Fruit fly (Drosophila melanogaster) whole organism, embryonic: ENCODE results near the gene BtbVII.
A peak's percentile ranks its signal among the peaks of the same experiment; 100 is the strongest.

ENCODE experiments used
- Adf1 ChIP-seq: fragments of 200-800 bp; sonication (Bioruptor generic); IDR thresholded peaks from 2 replicates; pipeline ENCODE4 v1.3.6; 2022; ENCODE audit warnings: missing biosample characterization, missing genetic modification characterization
- Bgb ChIP-seq: fragments of 200-800 bp; sonication (Bioruptor generic); IDR thresholded peaks from 2 replicates; pipeline ENCODE4 v1.3.6; 2022; ENCODE audit warnings: missing biosample characterization, missing genetic modification characterization; ENCODE audit not compliant: partially characterized antibody
- CG10543 ChIP-seq: fragments of 200-800 bp; sonication (Bioruptor generic); optimal IDR thresholded peaks from 3 replicates; lab custom pipeline; 2017; ENCODE audit warnings: missing biosample characterization, mild to moderate bottlenecking, missing genetic modification characterization, moderate library complexity
- CG11456 ChIP-seq: fragments of 200-800 bp; sonication (Bioruptor generic); IDR thresholded peaks from 3 replicates; pipeline ENCODE4 v1.3.6; 2022; ENCODE audit warnings: missing biosample characterization, missing genetic modification characterization
- CG12104 ChIP-seq: fragments of 200-800 bp; sonication (Bioruptor generic); optimal IDR thresholded peaks from 3 replicates; lab custom pipeline; 2016; ENCODE audit warnings: missing biosample characterization, missing genetic modification characterization
- CG12299 ChIP-seq: fragments of 200-800 bp; sonication (Bioruptor generic); optimal IDR thresholded peaks from 2 replicates; lab custom pipeline; 2018; ENCODE audit warnings: missing biosample characterization, mild to moderate bottlenecking, missing genetic modification characterization
- CG12391 ChIP-seq: fragments of 200-800 bp; sonication (Bioruptor generic); optimal IDR thresholded peaks from 3 replicates; lab custom pipeline; 2018; ENCODE audit warnings: missing biosample characterization, mild to moderate bottlenecking, missing genetic modification characterization, moderate library complexity
- CG13287 ChIP-seq: fragments of 200-800 bp; sonication (Bioruptor generic); IDR thresholded peaks from 2 replicates; pipeline ENCODE4 v1.3.6; 2022; ENCODE audit warnings: missing biosample characterization, missing genetic modification characterization; ENCODE audit not compliant: partially characterized antibody
- CG13424 ChIP-seq: fragments of 200-800 bp; sonication (Bioruptor generic); optimal IDR thresholded peaks from 2 replicates; lab custom pipeline; 2019; ENCODE audit warnings: missing biosample characterization, mild to moderate bottlenecking, missing genetic modification characterization, moderate library complexity
- CG14050 ChIP-seq: fragments of 200-800 bp; sonication (Bioruptor generic); IDR thresholded peaks from 3 replicates; pipeline ENCODE4 v1.3.6; 2022; ENCODE audit warnings: missing biosample characterization, missing genetic modification characterization
- CG17328 ChIP-seq: fragments of 200-800 bp; sonication (Bioruptor generic); IDR thresholded peaks from 2 replicates; pipeline ENCODE4 v1.3.6; 2022; ENCODE audit warnings: missing biosample characterization, missing genetic modification characterization
- CG17829 ChIP-seq: fragments of 200-800 bp; optimal IDR thresholded peaks from 2 replicates; lab custom pipeline; 2019; ENCODE audit warnings: missing biosample characterization, mild to moderate bottlenecking, missing genetic modification characterization, moderate library complexity
- CG18764 ChIP-seq: fragments of 200-800 bp; sonication (Bioruptor generic); optimal IDR thresholded peaks from 3 replicates; lab custom pipeline; 2016; ENCODE audit warnings: missing biosample characterization, missing genetic modification characterization
- CG2199 ChIP-seq: fragments of 200-800 bp; sonication (Bioruptor generic); IDR thresholded peaks from 3 replicates; pipeline ENCODE4 v1.3.6; 2022; ENCODE audit warnings: missing biosample characterization, missing genetic modification characterization
- CG2875 ChIP-seq: fragments of 200-800 bp; sonication (Bioruptor generic); optimal IDR thresholded peaks from 2 replicates; lab custom pipeline; 2017; ENCODE audit warnings: missing biosample characterization, mild to moderate bottlenecking, missing genetic modification characterization, missing genetic modification reagents
- CG4282 ChIP-seq: fragments of 200-800 bp; sonication (Bioruptor generic); optimal IDR thresholded peaks from 2 replicates; lab custom pipeline; 2016; ENCODE audit warnings: missing biosample characterization, missing genetic modification characterization
- CG6272 ChIP-seq: fragments of 200-800 bp; sonication (Bioruptor generic); IDR thresholded peaks from 2 replicates; pipeline ENCODE4 v1.3.6; 2022; ENCODE audit warnings: missing biosample characterization, missing genetic modification characterization
- CG7556 ChIP-seq: fragments of 200-800 bp; sonication (Bioruptor generic); optimal IDR thresholded peaks from 2 replicates; lab custom pipeline; 2017; ENCODE audit warnings: missing biosample characterization, mild to moderate bottlenecking, missing genetic modification characterization
- CG7786 ChIP-seq: fragments of 200-800 bp; sonication (Bioruptor generic); optimal IDR thresholded peaks from 2 replicates; lab custom pipeline; 2016; ENCODE audit warnings: missing biosample characterization, missing genetic modification characterization
- CG8359 ChIP-seq: fragments of 200-800 bp; sonication (Bioruptor generic); optimal IDR thresholded peaks from 2 replicates; lab custom pipeline; 2017; ENCODE audit warnings: missing biosample characterization, mild to moderate bottlenecking, missing genetic modification characterization, borderline replicate concordance
- CG8388 ChIP-seq: fragments of 200-800 bp; sonication (Bioruptor generic); optimal IDR thresholded peaks from 2 replicates; lab custom pipeline; 2019; ENCODE audit warnings: missing biosample characterization, mild to moderate bottlenecking, missing genetic modification characterization, moderate library complexity
- Fer1 ChIP-seq: fragments of 200-800 bp; sonication (Bioruptor generic); optimal IDR thresholded peaks from 2 replicates; lab custom pipeline; 2017; ENCODE audit warnings: missing biosample characterization, mild to moderate bottlenecking, missing genetic modification characterization
- Gsc ChIP-seq: fragments of 200-800 bp; sonication (Bioruptor generic); IDR thresholded peaks from 2 replicates; pipeline ENCODE4 v1.3.6; 2022; ENCODE audit warnings: missing biosample characterization, missing genetic modification characterization
- HHEX ChIP-seq: fragments of 200-800 bp; sonication (Bioruptor generic); optimal IDR thresholded peaks from 3 replicates; lab custom pipeline; 2017; ENCODE audit warnings: missing biosample characterization, mild to moderate bottlenecking, missing genetic modification characterization, missing genetic modification reagents
- HLH4C ChIP-seq: fragments of 200-800 bp; sonication (Bioruptor generic); IDR thresholded peaks from 3 replicates; pipeline ENCODE4 v1.3.6; 2022; ENCODE audit warnings: missing biosample characterization, missing genetic modification characterization; ENCODE audit not compliant: partially characterized antibody
- Myb ChIP-seq: fragments of 200-800 bp; sonication (Bioruptor generic); optimal IDR thresholded peaks from 2 replicates; lab custom pipeline; 2016; ENCODE audit warnings: missing biosample characterization, missing genetic modification characterization
- NK7.1 ChIP-seq: fragments of 200-800 bp; sonication (Bioruptor generic); optimal IDR thresholded peaks from 3 replicates; lab custom pipeline; 2016; ENCODE audit warnings: missing biosample characterization, missing genetic modification characterization
- Neu2 ChIP-seq: fragments of 200-800 bp; sonication (Bioruptor generic); optimal IDR thresholded peaks from 3 replicates; lab custom pipeline; 2016; ENCODE audit warnings: missing biosample characterization, missing genetic modification characterization, borderline replicate concordance
- Sox102F ChIP-seq: fragments of 200-800 bp; sonication (Bioruptor generic); optimal IDR thresholded peaks from 2 replicates; lab custom pipeline; 2018; ENCODE audit warnings: missing biosample characterization, mild to moderate bottlenecking, missing genetic modification characterization, moderate library complexity
- YL-1 ChIP-seq: fragments of 200-800 bp; sonication (Bioruptor generic); optimal IDR thresholded peaks from 3 replicates; lab custom pipeline; 2017; ENCODE audit warnings: missing biosample characterization, mild to moderate bottlenecking, missing genetic modification characterization
- crc ChIP-seq: fragments of 200-800 bp; sonication (Bioruptor generic); optimal IDR thresholded peaks from 2 replicates; lab custom pipeline; 2016; ENCODE audit warnings: missing biosample characterization, missing genetic modification characterization
- ftz-f1 ChIP-seq: fragments of 200-800 bp; sonication (Bioruptor generic); optimal IDR thresholded peaks from 2 replicates; lab custom pipeline; 2016; ENCODE audit warnings: missing biosample characterization, missing genetic modification characterization
- gsb-n ChIP-seq: fragments of 200-800 bp; sonication (Bioruptor generic); optimal IDR thresholded peaks from 3 replicates; lab custom pipeline; 2018; ENCODE audit warnings: missing biosample characterization, mild to moderate bottlenecking, missing genetic modification characterization
- h ChIP-seq: fragments of >200 bp; optimal IDR thresholded peaks from 2 replicates; lab custom pipeline; 2017
- hb ChIP-seq: fragments of 200-800 bp; sonication (Bioruptor generic); IDR thresholded peaks from 3 replicates; pipeline ENCODE4 v1.3.6; 2022; ENCODE audit warnings: missing biosample characterization, missing genetic modification characterization; ENCODE audit not compliant: partially characterized antibody
- hkb ChIP-seq, 2 experiments: fragments of 200-800 bp in 1 of 2; fragments of >200 bp in 1 of 2; sonication (Bioruptor generic) in 1 of 2; IDR thresholded peaks in 1 of 2; optimal IDR thresholded peaks in 1 of 2; 2 replicates each; pipeline versions ENCODE4 v1.3.6 to Lab custom; 2017 to 2022; ENCODE audit warnings: missing biosample characterization in 1 of 2, missing genetic modification characterization in 1 of 2
- lilli ChIP-seq: fragments of 200-800 bp; sonication (Bioruptor generic); optimal IDR thresholded peaks from 3 replicates; lab custom pipeline; 2016; ENCODE audit warnings: missing biosample characterization, missing genetic modification characterization
- mam ChIP-seq: fragments of 200-800 bp; sonication (Bioruptor generic); optimal IDR thresholded peaks from 3 replicates; lab custom pipeline; 2016; ENCODE audit warnings: missing biosample characterization, missing genetic modification characterization
- peb ChIP-seq: fragments of 200-800 bp; sonication (Bioruptor generic); IDR thresholded peaks from 2 replicates; pipeline ENCODE4 v1.3.6; 2022; ENCODE audit warnings: missing biosample characterization, missing genetic modification characterization
- pfk ChIP-seq: fragments of 200-800 bp; sonication (Bioruptor generic); optimal IDR thresholded peaks from 2 replicates; lab custom pipeline; 2018; ENCODE audit warnings: missing biosample characterization, mild to moderate bottlenecking, missing genetic modification characterization, moderate library complexity
- sc ChIP-seq, 3 experiments: fragments of >200 bp in 2 of 3; fragments of 200-800 bp in 1 of 3; sonication (Bioruptor generic) in 1 of 3; optimal IDR thresholded peaks; 2 replicates in 2 of 3; 3 replicates in 1 of 3; lab custom pipeline; 2017; ENCODE audit warnings: mild to moderate bottlenecking in 1 of 3, missing biosample characterization in 1 of 3, missing genetic modification characterization in 1 of 3, missing genetic modification reagents in 1 of 3
- sd ChIP-seq: fragments of 200-800 bp; sonication (Bioruptor generic); optimal IDR thresholded peaks from 3 replicates; lab custom pipeline; 2018; ENCODE audit warnings: missing biosample characterization, mild to moderate bottlenecking, missing genetic modification characterization, moderate library complexity
- shn ChIP-seq: fragments of 200-800 bp; sonication (Bioruptor generic); optimal IDR thresholded peaks from 3 replicates; lab custom pipeline; 2016; ENCODE audit warnings: missing biosample characterization, missing genetic modification characterization
- sna ChIP-seq: fragments of 200-800 bp; sonication (Bioruptor generic); IDR thresholded peaks from 2 replicates; pipeline ENCODE4 v1.3.6; 2022; ENCODE audit warnings: missing biosample characterization, missing genetic modification characterization; ENCODE audit not compliant: partially characterized antibody
- sr ChIP-seq: fragments of 200-800 bp; sonication (Bioruptor generic); IDR thresholded peaks from 3 replicates; pipeline ENCODE4 v1.3.6; 2022; ENCODE audit warnings: missing biosample characterization, missing genetic modification characterization
- toy ChIP-seq: fragments of 200-800 bp; sonication (Bioruptor generic); IDR thresholded peaks from 2 replicates; pipeline ENCODE4 v1.3.6; 2022; ENCODE audit warnings: missing biosample characterization, missing genetic modification characterization
- trem ChIP-seq: fragments of 200-800 bp; optimal IDR thresholded peaks from 3 replicates; lab custom pipeline; 2019; ENCODE audit warnings: missing biosample characterization, mild to moderate bottlenecking, missing genetic modification characterization, moderate library complexity
- vfl ChIP-seq: fragments of 200-800 bp; sonication (Bioruptor generic); optimal IDR thresholded peaks from 2 replicates; lab custom pipeline; 2016; ENCODE audit warnings: missing biosample characterization, missing genetic modification characterization

The BtbVII gene

dm6 chr3L:3149060-3149872 is 820 bp downstream of the BtbVII start (continued):
- TF ChIP-seq Myb (GFP tag; lab: Kevin White, UChicago) = no peak
- TF ChIP-seq CG12299 (tag; lab: Kevin White, UChicago) = peak; percentile 12
- TF ChIP-seq Fer1 (GFP tag; lab: Kevin White, UChicago) = peak; percentile 71
- TF ChIP-seq Bgb (GFP tag; lab: Robert Waterston, UW) = peak; percentile 52; the same call in 1 of the 2 replicates
- TF ChIP-seq CG17328 (GFP tag; lab: Robert Waterston, UW) = no peak
- TF ChIP-seq sc (optimal IDR thresholded peaks at IDR 0.05; lab: Kevin White, UChicago) = no peak
- TF ChIP-seq sc (GFP tag; optimal IDR thresholded peaks at IDR 0.05; lab: Kevin White, UChicago) = no peak
- peak; percentile 74; the same call in 2 of the 3 replicates for TF ChIP-seq CG2199
- TF ChIP-seq shn (GFP tag; lab: Kevin White, UChicago) = no peak
- no peak for TF ChIP-seq CG11456 (GFP tag; lab: Robert Waterston, UW)
- TF ChIP-seq CG14050 (GFP tag; lab: Robert Waterston, UW) = no peak
- TF ChIP-seq CG18764 (GFP tag; lab: Kevin White, UChicago) = no peak
- no peak for TF ChIP-seq hkb (optimal IDR thresholded peaks at IDR 0.05; lab: Kevin White, UChicago)
- no peak for TF ChIP-seq hkb (GFP tag; IDR thresholded peaks at IDR 0.05; lab: Robert Waterston, UW)
- no peak for TF ChIP-seq CG8388 (GFP tag; lab: Kevin White, UChicago)
- TF ChIP-seq YL-1 (GFP tag; lab: Kevin White, UChicago) = peak; percentile 85
- TF ChIP-seq sd = peak; percentile 80
- peak; percentile 16 for TF ChIP-seq HHEX
- no peak for TF ChIP-seq CG6272 (GFP tag; lab: Robert Waterston, UW)
- TF ChIP-seq CG13287 (GFP tag; lab: Robert Waterston, UW) = peak; percentile 46; the same call in 1 of the 2 replicates
- TF ChIP-seq CG7556 (GFP tag; lab: Kevin White, UChicago) = no peak
- TF ChIP-seq Gsc = no peak
- TF ChIP-seq HLH4C = no peak
- TF ChIP-seq CG13424 (tag; lab: Kevin White, UChicago) = no peak
- no peak for TF ChIP-seq CG17829 (tag; lab: Kevin White, UChicago)
- TF ChIP-seq CG8359 = no peak
- TF ChIP-seq CG4282 (GFP tag; lab: Kevin White, UChicago) = no peak
- TF ChIP-seq ftz-f1 (GFP tag; lab: Kevin White, UChicago) = peak; percentile 98
- no peak for TF ChIP-seq h (lab: Kevin White, UChicago)
- no peak for TF ChIP-seq CG7786 (GFP tag; lab: Kevin White, UChicago)
- TF ChIP-seq hb = no peak
- no peak for TF ChIP-seq lilli (GFP tag; lab: Kevin White, UChicago)
- no peak for TF ChIP-seq trem (tag; lab: Kevin White, UChicago)
- TF ChIP-seq CG2875 = no peak
- no peak for TF ChIP-seq CG12104
- TF ChIP-seq mam (GFP tag; lab: Kevin White, UChicago) = no peak
- no peak for TF ChIP-seq NK7.1 (GFP tag; lab: Kevin White, UChicago)
- TF ChIP-seq gsb-n (tag; lab: Kevin White, UChicago) = no peak
- TF ChIP-seq pfk (GFP tag; lab: Kevin White, UChicago) = peak; percentile 30
- TF ChIP-seq sna (GFP tag; lab: Robert Waterston, UW) = no peak
- no peak for TF ChIP-seq vfl
- TF ChIP-seq Sox102F = no peak
- peak; percentile 86 for TF ChIP-seq sr (GFP tag; lab: Robert Waterston, UW)
- no peak for TF ChIP-seq peb
- TF ChIP-seq crc = no peak
- TF ChIP-seq Neu2 = no peak
- peak; percentile 96 for TF ChIP-seq CG10543 (GFP tag; lab: Kevin White, UChicago)
- TF ChIP-seq toy (GFP tag; lab: Robert Waterston, UW) = no peak
- TF ChIP-seq Adf1 (GFP tag; lab: Robert Waterston, UW) = peak; percentile 84
- no peak for TF ChIP-seq CG12391 (tag; lab: Kevin White, UChicago)
